Fruit fly (Drosophila melanogaster) whole organism, embryonic: ENCODE results near the gene Glut1.

Source experiments
- ATbp ChIP-seq: fragments of 200-800 bp; sonication (Bioruptor generic); optimal IDR thresholded peaks from 2 replicates; lab custom pipeline; 2017; ENCODE audit warnings: missing biosample characterization, mild to moderate bottlenecking, missing genetic modification characterization, missing genetic modification reagents
- Bgb ChIP-seq: fragments of 200-800 bp; sonication (Bioruptor generic); IDR thresholded peaks from 2 replicates; pipeline ENCODE4 v1.3.6; 2022; ENCODE audit warnings: missing biosample characterization, missing genetic modification characterization; ENCODE audit not compliant: partially characterized antibody
- CG10431 ChIP-seq: fragments of 200-800 bp; sonication (Bioruptor generic); optimal IDR thresholded peaks from 3 replicates; lab custom pipeline; 2018; ENCODE audit warnings: missing biosample characterization, mild to moderate bottlenecking, missing genetic modification characterization
- CG10462 ChIP-seq: fragments of 200-800 bp; sonication (Bioruptor generic); optimal IDR thresholded peaks from 2 replicates; lab custom pipeline; 2016; ENCODE audit warnings: missing biosample characterization, missing genetic modification characterization
- CG11504 ChIP-seq: fragments of 200-800 bp; sonication (Bioruptor generic); optimal IDR thresholded peaks from 3 replicates; lab custom pipeline; 2019; ENCODE audit warnings: missing biosample characterization, mild to moderate bottlenecking, missing genetic modification characterization, moderate library complexity
- CG12391 ChIP-seq: fragments of 200-800 bp; sonication (Bioruptor generic); optimal IDR thresholded peaks from 3 replicates; lab custom pipeline; 2018; ENCODE audit warnings: missing biosample characterization, mild to moderate bottlenecking, missing genetic modification characterization, moderate library complexity
- CG12769 ChIP-seq: fragments of 200-800 bp; sonication (Bioruptor generic); optimal IDR thresholded peaks from 2 replicates; lab custom pipeline; 2019; ENCODE audit warnings: missing biosample characterization, mild to moderate bottlenecking, missing genetic modification characterization, moderate library complexity
- CG13287 ChIP-seq: fragments of 200-800 bp; sonication (Bioruptor generic); IDR thresholded peaks from 2 replicates; pipeline ENCODE4 v1.3.6; 2022; ENCODE audit warnings: missing biosample characterization, missing genetic modification characterization; ENCODE audit not compliant: partially characterized antibody
- CG13296 ChIP-seq: fragments of 200-800 bp; sonication (Bioruptor generic); optimal IDR thresholded peaks from 3 replicates; lab custom pipeline; 2018; ENCODE audit warnings: missing biosample characterization, mild to moderate bottlenecking, missing genetic modification characterization
- CG15601 ChIP-seq: fragments of 200-800 bp; sonication (Bioruptor generic); optimal IDR thresholded peaks from 3 replicates; lab custom pipeline; 2019; ENCODE audit warnings: missing biosample characterization, mild to moderate bottlenecking, missing genetic modification characterization, moderate library complexity
- CG2712 ChIP-seq: fragments of 200-800 bp; optimal IDR thresholded peaks from 3 replicates; lab custom pipeline; 2019; ENCODE audit warnings: missing biosample characterization, mild to moderate bottlenecking, missing genetic modification characterization, moderate library complexity
- CG7271 ChIP-seq: fragments of 200-800 bp; sonication (Bioruptor generic); optimal IDR thresholded peaks from 2 replicates; lab custom pipeline; 2018; ENCODE audit warnings: missing biosample characterization, mild to moderate bottlenecking, missing genetic modification characterization, moderate library complexity
- CG7372 ChIP-seq: fragments of 200-800 bp; sonication (Bioruptor generic); IDR thresholded peaks from 2 replicates; pipeline ENCODE4 v1.3.6; 2022; ENCODE audit warnings: missing biosample characterization, missing genetic modification characterization
- CG7786 ChIP-seq: fragments of 200-800 bp; sonication (Bioruptor generic); optimal IDR thresholded peaks from 2 replicates; lab custom pipeline; 2016; ENCODE audit warnings: missing biosample characterization, missing genetic modification characterization
- CG8478 ChIP-seq: fragments of >200 bp; optimal IDR thresholded peaks from 2 replicates; lab custom pipeline; 2018
- CG8765 ChIP-seq: fragments of 200-800 bp; sonication (Bioruptor generic); IDR thresholded peaks from 2 replicates; pipeline ENCODE4 v1.3.6; 2022; ENCODE audit warnings: missing biosample characterization, missing genetic modification characterization
- Camta ChIP-seq: fragments of 200-800 bp; sonication (Bioruptor generic); optimal IDR thresholded peaks from 2 replicates; lab custom pipeline; 2016; ENCODE audit warnings: missing biosample characterization, missing genetic modification characterization
- CrebB ChIP-seq: fragments of 200-800 bp; sonication (Bioruptor generic); optimal IDR thresholded peaks from 3 replicates; lab custom pipeline; 2018; ENCODE audit warnings: missing biosample characterization, mild to moderate bottlenecking, missing genetic modification characterization
- Ets65A ChIP-seq: fragments of 200-800 bp; sonication (Bioruptor generic); peaks from one replicate; lab custom pipeline; 2016; ENCODE audit warnings: missing biosample characterization, missing genetic modification characterization
- Ets97D ChIP-seq: fragments of 200-800 bp; sonication (Bioruptor generic); optimal IDR thresholded peaks from 3 replicates; lab custom pipeline; 2016; ENCODE audit warnings: missing biosample characterization, missing genetic modification characterization
- HLH4C ChIP-seq: fragments of 200-800 bp; sonication (Bioruptor generic); IDR thresholded peaks from 3 replicates; pipeline ENCODE4 v1.3.6; 2022; ENCODE audit warnings: missing biosample characterization, missing genetic modification characterization; ENCODE audit not compliant: partially characterized antibody
- HLHmδ ChIP-seq: fragments of 200-800 bp; sonication (Bioruptor generic); optimal IDR thresholded peaks from 2 replicates; lab custom pipeline; 2018; ENCODE audit warnings: missing biosample characterization, mild to moderate bottlenecking, missing genetic modification characterization, moderate library complexity
- Hand ChIP-seq: fragments of 200-800 bp; sonication (Bioruptor generic); optimal IDR thresholded peaks from 2 replicates; lab custom pipeline; 2017; ENCODE audit warnings: mild to moderate bottlenecking, missing biosample characterization, missing genetic modification reagents, missing genetic modification characterization
- Hr3 ChIP-seq: fragments of 200-800 bp; sonication (Bioruptor generic); optimal IDR thresholded peaks from 3 replicates; lab custom pipeline; 2016; ENCODE audit warnings: missing biosample characterization, missing genetic modification characterization
- MESR4 ChIP-seq: fragments of 200-800 bp; sonication (Bioruptor generic); optimal IDR thresholded peaks from 2 replicates; lab custom pipeline; 2018; ENCODE audit warnings: missing biosample characterization, mild to moderate bottlenecking, missing genetic modification characterization, moderate library complexity
- Med ChIP-seq: fragments of 200-800 bp; sonication (Bioruptor generic); peaks from one replicate; lab custom pipeline; 2016; ENCODE audit warnings: missing biosample characterization, missing genetic modification characterization, mild to moderate bottlenecking, inconsistent platforms, moderate library complexity
- NFAT ChIP-seq: fragments of 200-800 bp; sonication (Bioruptor generic); IDR thresholded peaks from 2 replicates; pipeline ENCODE4 v1.3.6; 2022; ENCODE audit warnings: missing biosample characterization, missing genetic modification characterization
- NfI ChIP-seq: fragments of 200-800 bp; sonication (Bioruptor generic); optimal IDR thresholded peaks from 3 replicates; lab custom pipeline; 2018; ENCODE audit warnings: missing biosample characterization, mild to moderate bottlenecking, missing genetic modification characterization, moderate library complexity
- PHDP ChIP-seq: fragments of 200-800 bp; sonication (Bioruptor generic); optimal IDR thresholded peaks from 3 replicates; lab custom pipeline; 2018; ENCODE audit warnings: missing biosample characterization, mild to moderate bottlenecking, missing genetic modification characterization, moderate library complexity
- Six4 ChIP-seq: fragments of 200-800 bp; sonication (Bioruptor generic); optimal IDR thresholded peaks from 2 replicates; lab custom pipeline; 2016; ENCODE audit warnings: missing biosample characterization, missing genetic modification characterization
- Trl ChIP-seq, 3 experiments: fragments of >200 bp in 2 of 3; fragments of 200-800 bp in 1 of 3; sonication (Bioruptor generic) in 1 of 3; optimal IDR thresholded peaks; 2 replicates in 1 of 3; 3 replicates in 2 of 3; lab custom pipeline; 2016 to 2017; ENCODE audit warnings: missing biosample characterization in 1 of 3, missing genetic modification characterization in 1 of 3
- chn ChIP-seq: fragments of 200-800 bp; sonication (Bioruptor generic); optimal IDR thresholded peaks from 2 replicates; lab custom pipeline; 2016; ENCODE audit warnings: missing biosample characterization, missing genetic modification characterization
- dan ChIP-seq: fragments of 200-800 bp; sonication (Bioruptor generic); IDR thresholded peaks from 2 replicates; pipeline ENCODE4 v1.3.6; 2022; ENCODE audit warnings: missing biosample characterization, missing genetic modification characterization
- dmrt11E ChIP-seq: fragments of 200-800 bp; sonication (Bioruptor generic); optimal IDR thresholded peaks from 3 replicates; lab custom pipeline; 2018; ENCODE audit warnings: missing biosample characterization, mild to moderate bottlenecking, missing genetic modification characterization, moderate library complexity
- dmrt99B ChIP-seq: fragments of 200-800 bp; sonication (Bioruptor generic); optimal IDR thresholded peaks from 2 replicates; lab custom pipeline; 2018; ENCODE audit warnings: missing biosample characterization, mild to moderate bottlenecking, missing genetic modification characterization, moderate library complexity
- exex ChIP-seq: fragments of 200-800 bp; sonication (Bioruptor generic); optimal IDR thresholded peaks from 4 replicates; lab custom pipeline; 2018; ENCODE audit warnings: missing biosample characterization, mild to moderate bottlenecking, missing genetic modification characterization, moderate library complexity
- fd3F ChIP-seq: fragments of 200-800 bp; sonication (Bioruptor generic); optimal IDR thresholded peaks from 2 replicates; lab custom pipeline; 2018; ENCODE audit warnings: missing biosample characterization, mild to moderate bottlenecking, missing genetic modification characterization, moderate library complexity
- gcm ChIP-seq: fragments of 200-800 bp; sonication (Bioruptor generic); optimal IDR thresholded peaks from 2 replicates; lab custom pipeline; 2019; ENCODE audit warnings: missing biosample characterization, mild to moderate bottlenecking, missing genetic modification characterization, moderate library complexity
- ind ChIP-seq: fragments of 200-800 bp; sonication (Bioruptor generic); optimal IDR thresholded peaks from 3 replicates; lab custom pipeline; 2016; ENCODE audit warnings: missing biosample characterization, missing genetic modification characterization
- insv ChIP-seq, 2 experiments: fragments of 200-800 bp; sonication (Bioruptor generic); optimal IDR thresholded peaks; 3 replicates each; lab custom pipeline; 2016 to 2018; ENCODE audit warnings: missing biosample characterization in 2 of 2, missing genetic modification characterization in 2 of 2
- scrt ChIP-seq: fragments of 200-800 bp; sonication (Bioruptor generic); optimal IDR thresholded peaks from 2 replicates; lab custom pipeline; 2018; ENCODE audit warnings: missing biosample characterization, mild to moderate bottlenecking, missing genetic modification characterization, moderate library complexity
- sens ChIP-seq: fragments of 200-800 bp; sonication (Bioruptor generic); peaks from one replicate; lab custom pipeline; 2016; ENCODE audit warnings: missing biosample characterization, missing genetic modification characterization
- seq ChIP-seq: fragments of 200-800 bp; sonication (Bioruptor generic); IDR thresholded peaks from 2 replicates; pipeline ENCODE4 v1.3.6; 2022; ENCODE audit warnings: missing biosample characterization, missing genetic modification characterization
- sr ChIP-seq: fragments of 200-800 bp; sonication (Bioruptor generic); IDR thresholded peaks from 3 replicates; pipeline ENCODE4 v1.3.6; 2022; ENCODE audit warnings: missing biosample characterization, missing genetic modification characterization
- ssp ChIP-seq: fragments of 200-800 bp; sonication (Bioruptor generic); IDR thresholded peaks from 2 replicates; pipeline ENCODE4 v1.3.6; 2022; ENCODE audit warnings: missing biosample characterization, missing genetic modification characterization
- tin ChIP-seq: fragments of 200-800 bp; sonication (Bioruptor generic); optimal IDR thresholded peaks from 3 replicates; lab custom pipeline; 2016; ENCODE audit warnings: missing biosample characterization, missing genetic modification characterization
- tio ChIP-seq: fragments of 200-800 bp; sonication (Bioruptor generic); optimal IDR thresholded peaks from 2 replicates; lab custom pipeline; 2017; ENCODE audit warnings: missing biosample characterization, missing genetic modification characterization, inconsistent platforms
- ttk ChIP-seq: fragments of 200-800 bp; sonication (Bioruptor generic); IDR thresholded peaks from 2 replicates; pipeline ENCODE4 v2.1.2; 2022; ENCODE audit warnings: missing biosample characterization, missing genetic modification characterization
- vfl ChIP-seq: fragments of 200-800 bp; sonication (Bioruptor generic); optimal IDR thresholded peaks from 2 replicates; lab custom pipeline; 2016; ENCODE audit warnings: missing biosample characterization, missing genetic modification characterization
- zf30C ChIP-seq: fragments of 200-800 bp; sonication (Bioruptor generic); optimal IDR thresholded peaks from 3 replicates; lab custom pipeline; 2018; ENCODE audit warnings: missing biosample characterization, mild to moderate bottlenecking, missing genetic modification characterization

Glut1 gene

dm6 chr3L:885006-885405, 28.9 kb upstream of the Glut1 start:
- TF ChIP-seq Med (peak; percentile 20), CG7786 (GFP tag; lab: Kevin White, UChicago) (no peak), CG7372 (0 out of 2 replicates have a peak, but pooled peaks have one; percentile 50), ttk (no peak), tio (GFP tag; lab: Kevin White, UChicago) (no peak), CrebB (no peak), NFAT (GFP tag; lab: Robert Waterston, UW) (no peak), CG13287 (GFP tag; lab: Robert Waterston, UW) (no peak), CG11504 (no peak), Trl (optimal IDR thresholded peaks at IDR 0.05; lab: Kevin White, UChicago) (no peak), Trl (GFP tag; optimal IDR thresholded peaks at IDR 0.05; lab: Kevin White, UChicago) (no peak), insv (GFP tag; optimal IDR thresholded peaks at IDR 0.05; lab: Kevin White, UChicago) (no peak), dan (GFP tag; lab: Robert Waterston, UW) (no peak), fd3F (GFP tag; lab: Kevin White, UChicago) (no peak), Ets65A (GFP tag; lab: Kevin White, UChicago) (peak; percentile 10), Six4 (GFP tag; lab: Kevin White, UChicago) (no peak), gcm (GFP tag; lab: Kevin White, UChicago) (peak; percentile 9), CG7271 (tag; lab: Kevin White, UChicago) (no peak)
- TF ChIP-seq, all 482 proteins: peak for 4

- no peak for TF ChIP-seq vfl (GFP tag; lab: Kevin White, UChicago)
- no peak for TF ChIP-seq CG8478 (lab: Kevin White, UChicago)
- peak; percentile 66 for TF ChIP-seq exex (tag; lab: Kevin White, UChicago)
- TF ChIP-seq CG8765 (GFP tag; lab: Robert Waterston, UW), result no peak
- no peak for TF ChIP-seq CG12391 (tag; lab: Kevin White, UChicago)
- no peak for TF ChIP-seq Camta (GFP tag; lab: Kevin White, UChicago)
- no peak for TF ChIP-seq ssp (GFP tag; lab: Robert Waterston, UW)
- TF ChIP-seq Hand (GFP tag; lab: Kevin White, UChicago), result no peak
- TF ChIP-seq HLHmδ, result no peak
- no peak for TF ChIP-seq dmrt11E (tag; lab: Kevin White, UChicago)
- peak; percentile 8 for TF ChIP-seq CG12769
- no peak for TF ChIP-seq HLH4C
- no peak for TF ChIP-seq chn (GFP tag; lab: Kevin White, UChicago)
- TF ChIP-seq tin (GFP tag; lab: Kevin White, UChicago), result no peak
- no peak for TF ChIP-seq sr
- TF ChIP-seq PHDP (tag; lab: Kevin White, UChicago), result peak; percentile 19
- no peak for TF ChIP-seq CG10431 (GFP tag; lab: Kevin White, UChicago)
- no peak for TF ChIP-seq dmrt99B (tag; lab: Kevin White, UChicago)
- peak; percentile 8 for TF ChIP-seq sens (GFP tag; lab: Kevin White, UChicago)
- TF ChIP-seq Bgb, result no peak
- TF ChIP-seq NfI, result no peak
- TF ChIP-seq MESR4 (GFP tag; lab: Kevin White, UChicago), result no peak
- TF ChIP-seq ind (GFP tag; lab: Kevin White, UChicago), result no peak
- TF ChIP-seq CG7372, result no peak
- TF ChIP-seq zf30C (GFP tag; lab: Kevin White, UChicago), result no peak
- no peak for TF ChIP-seq Hr3
- no peak for TF ChIP-seq ATbp (GFP tag; lab: Kevin White, UChicago)
- TF ChIP-seq seq (GFP tag; lab: Robert Waterston, UW), result no peak
- TF ChIP-seq scrt (GFP tag; lab: Kevin White, UChicago), result no peak
- TF ChIP-seq CG15601 (tag; lab: Kevin White, UChicago), result no peak
- TF ChIP-seq CG2712 (tag; lab: Kevin White, UChicago), result no peak
- no peak for TF ChIP-seq CG13296
- TF ChIP-seq Ets97D (GFP tag; lab: Kevin White, UChicago), result no peak
- TF ChIP-seq CG10462, result no peak
These were observed 28.1 kb upstream of the Glut1 start for dm6 chr3L:885624-886257.
